Fruit fly (Drosophila melanogaster) whole organism, embryonic: ENCODE measurements around the gene CG10970.

Experiments
- Atf-2 ChIP-seq: fragments of 200-800 bp; sonication (Bioruptor generic); optimal IDR thresholded peaks from 2 replicates; lab custom pipeline; 2016; ENCODE audit warnings: missing biosample characterization, missing genetic modification characterization
- Atf3 ChIP-seq: fragments of 200-800 bp; sonication (Bioruptor generic); optimal IDR thresholded peaks from 3 replicates; lab custom pipeline; 2016; ENCODE audit warnings: missing biosample characterization, missing genetic modification characterization
- Awh ChIP-seq: fragments of 200-800 bp; sonication (Bioruptor generic); IDR thresholded peaks from 2 replicates; pipeline ENCODE4, ENCODE4 v1.3.6; 2022; ENCODE audit warnings: missing biosample characterization, missing genetic modification characterization
- B-H2 ChIP-seq: fragments of 200-800 bp; sonication (Bioruptor generic); optimal IDR thresholded peaks from 2 replicates; lab custom pipeline; 2018; ENCODE audit warnings: missing biosample characterization, mild to moderate bottlenecking, missing genetic modification characterization
- Bgb ChIP-seq: fragments of 200-800 bp; sonication (Bioruptor generic); IDR thresholded peaks from 2 replicates; pipeline ENCODE4 v1.3.6; 2022; ENCODE audit warnings: missing biosample characterization, missing genetic modification characterization; ENCODE audit not compliant: partially characterized antibody
- CG10366 ChIP-seq: fragments of 200-800 bp; sonication (Bioruptor generic); IDR thresholded peaks from 2 replicates; pipeline ENCODE4 v1.3.6; 2022; ENCODE audit warnings: missing biosample characterization, missing genetic modification characterization
- CG10654 ChIP-seq: fragments of 200-800 bp; sonication (Bioruptor generic); optimal IDR thresholded peaks from 2 replicates; lab custom pipeline; 2016; ENCODE audit warnings: missing biosample characterization, missing genetic modification characterization
- CG10979 ChIP-seq: fragments of 200-800 bp; sonication (Bioruptor generic); optimal IDR thresholded peaks from 2 replicates; lab custom pipeline; 2018; ENCODE audit warnings: missing biosample characterization, mild to moderate bottlenecking, missing genetic modification characterization, moderate library complexity
- CG11085 ChIP-seq: fragments of 200-800 bp; sonication (Bioruptor generic); IDR thresholded peaks from 2 replicates; pipeline ENCODE4 v1.3.6; 2022; ENCODE audit warnings: missing biosample characterization, missing genetic modification characterization
- CG11398 ChIP-seq: fragments of 200-800 bp; sonication (Bioruptor generic); optimal IDR thresholded peaks from 2 replicates; lab custom pipeline; 2016; ENCODE audit warnings: missing biosample characterization, missing genetic modification characterization
- CG1233 ChIP-seq: fragments of 200-800 bp; sonication (Bioruptor generic); optimal IDR thresholded peaks from 4 replicates; lab custom pipeline; 2018; ENCODE audit warnings: missing biosample characterization, mild to moderate bottlenecking, missing genetic modification characterization
- CG14050 ChIP-seq: fragments of 200-800 bp; sonication (Bioruptor generic); IDR thresholded peaks from 3 replicates; pipeline ENCODE4 v1.3.6; 2022; ENCODE audit warnings: missing biosample characterization, missing genetic modification characterization
- CG17612 ChIP-seq: fragments of 200-800 bp; sonication (Bioruptor generic); IDR thresholded peaks from 2 replicates; pipeline ENCODE4 v1.3.6; 2022; ENCODE audit warnings: missing biosample characterization, missing genetic modification characterization
- CG2712 ChIP-seq: fragments of 200-800 bp; optimal IDR thresholded peaks from 3 replicates; lab custom pipeline; 2019; ENCODE audit warnings: missing biosample characterization, mild to moderate bottlenecking, missing genetic modification characterization, moderate library complexity
- CG2875 ChIP-seq: fragments of 200-800 bp; sonication (Bioruptor generic); optimal IDR thresholded peaks from 2 replicates; lab custom pipeline; 2017; ENCODE audit warnings: missing biosample characterization, mild to moderate bottlenecking, missing genetic modification characterization, missing genetic modification reagents
- CG31365 ChIP-seq: fragments of 200-800 bp; sonication (Bioruptor generic); optimal IDR thresholded peaks from 2 replicates; lab custom pipeline; 2018; ENCODE audit warnings: missing biosample characterization, mild to moderate bottlenecking, missing genetic modification characterization
- CG3163 ChIP-seq: fragments of 200-800 bp; sonication (Bioruptor generic); optimal IDR thresholded peaks from 3 replicates; lab custom pipeline; 2016; ENCODE audit warnings: missing biosample characterization, missing genetic modification characterization
- CG6175 ChIP-seq: fragments of 200-800 bp; sonication (Bioruptor generic); IDR thresholded peaks from 3 replicates; pipeline ENCODE4 v1.3.6; 2022; ENCODE audit warnings: missing biosample characterization, missing genetic modification characterization
- CG6654 ChIP-seq: fragments of 200-800 bp; sonication (Bioruptor generic); optimal IDR thresholded peaks from 2 replicates; lab custom pipeline; 2017; ENCODE audit warnings: missing biosample characterization, mild to moderate bottlenecking, missing genetic modification characterization
- CG6854 ChIP-seq: fragments of 200-800 bp; sonication (Bioruptor generic); optimal IDR thresholded peaks from 3 replicates; lab custom pipeline; 2017; ENCODE audit warnings: missing biosample characterization, mild to moderate bottlenecking, missing genetic modification characterization
- CG7372 ChIP-seq: fragments of 200-800 bp; sonication (Bioruptor generic); IDR thresholded peaks from 2 replicates; pipeline ENCODE4 v1.3.6; 2022; ENCODE audit warnings: missing biosample characterization, missing genetic modification characterization
- CG7556 ChIP-seq: fragments of 200-800 bp; sonication (Bioruptor generic); optimal IDR thresholded peaks from 2 replicates; lab custom pipeline; 2017; ENCODE audit warnings: missing biosample characterization, mild to moderate bottlenecking, missing genetic modification characterization
- CG8290 ChIP-seq, 3 experiments: fragments of 200-800 bp; sonication (Bioruptor generic); optimal IDR thresholded peaks; 2 replicates each; lab custom pipeline; 2016 to 2019; ENCODE audit warnings: missing biosample characterization in 3 of 3, missing genetic modification characterization in 3 of 3, mild to moderate bottlenecking in 2 of 3, moderate library complexity in 1 of 3
- CG9876 ChIP-seq: fragments of 200-800 bp; sonication (Bioruptor generic); optimal IDR thresholded peaks from 2 replicates; lab custom pipeline; 2016; ENCODE audit warnings: missing biosample characterization, missing genetic modification characterization
- Dip3 ChIP-seq: fragments of 200-800 bp; sonication (Bioruptor generic); optimal IDR thresholded peaks from 3 replicates; lab custom pipeline; 2016; ENCODE audit warnings: missing biosample characterization, missing genetic modification characterization
- Dll ChIP-seq: fragments of 200-800 bp; sonication (Bioruptor generic); IDR thresholded peaks from 4 replicates; pipeline ENCODE4 v1.3.6; 2022; ENCODE audit warnings: missing biosample characterization, missing genetic modification characterization; ENCODE audit not compliant: partially characterized antibody
- E2f1 ChIP-seq: fragments of 200-800 bp; sonication (Bioruptor generic); IDR thresholded peaks from 2 replicates; pipeline ENCODE4 v1.3.6; 2022; ENCODE audit warnings: missing biosample characterization, missing genetic modification characterization
- Hmr ChIP-seq: fragments of 200-800 bp; sonication (Bioruptor generic); optimal IDR thresholded peaks from 3 replicates; lab custom pipeline; 2017; ENCODE audit warnings: mild to moderate bottlenecking, missing biosample characterization, missing genetic modification reagents, missing genetic modification characterization
- Hmx ChIP-seq: fragments of 200-800 bp; sonication (Bioruptor generic); optimal IDR thresholded peaks from 2 replicates; lab custom pipeline; 2016; ENCODE audit warnings: missing biosample characterization, missing genetic modification characterization
- Hr3 ChIP-seq: fragments of 200-800 bp; sonication (Bioruptor generic); optimal IDR thresholded peaks from 3 replicates; lab custom pipeline; 2016; ENCODE audit warnings: missing biosample characterization, missing genetic modification characterization
- Mes4 ChIP-seq: fragments of 200-800 bp; sonication (Bioruptor generic); optimal IDR thresholded peaks from 2 replicates; lab custom pipeline; 2016; ENCODE audit warnings: missing biosample characterization, missing genetic modification characterization
- Myb ChIP-seq: fragments of 200-800 bp; sonication (Bioruptor generic); optimal IDR thresholded peaks from 2 replicates; lab custom pipeline; 2016; ENCODE audit warnings: missing biosample characterization, missing genetic modification characterization
- NfI ChIP-seq: fragments of 200-800 bp; sonication (Bioruptor generic); optimal IDR thresholded peaks from 3 replicates; lab custom pipeline; 2018; ENCODE audit warnings: missing biosample characterization, mild to moderate bottlenecking, missing genetic modification characterization, moderate library complexity
- Poxn ChIP-seq: fragments of 200-800 bp; sonication (Bioruptor generic); IDR thresholded peaks from 2 replicates; pipeline ENCODE4 v1.3.6; 2022; ENCODE audit warnings: missing biosample characterization, missing genetic modification characterization
- Spps ChIP-seq: fragments of 200-800 bp; sonication (Bioruptor generic); optimal IDR thresholded peaks from 2 replicates; lab custom pipeline; 2018; ENCODE audit warnings: missing biosample characterization, mild to moderate bottlenecking, missing genetic modification characterization
- YL-1 ChIP-seq: fragments of 200-800 bp; sonication (Bioruptor generic); optimal IDR thresholded peaks from 3 replicates; lab custom pipeline; 2017; ENCODE audit warnings: missing biosample characterization, mild to moderate bottlenecking, missing genetic modification characterization
- ci ChIP-seq: fragments of 200-800 bp; sonication (Bioruptor generic); IDR thresholded peaks from 3 replicates; pipeline ENCODE4 v1.3.6; 2022; ENCODE audit warnings: missing biosample characterization, missing genetic modification characterization
- ems ChIP-seq: fragments of 200-800 bp; sonication (Bioruptor generic); optimal IDR thresholded peaks from 3 replicates; lab custom pipeline; 2016; ENCODE audit warnings: missing biosample characterization, missing genetic modification characterization
- exex ChIP-seq: fragments of 200-800 bp; sonication (Bioruptor generic); optimal IDR thresholded peaks from 4 replicates; lab custom pipeline; 2018; ENCODE audit warnings: missing biosample characterization, mild to moderate bottlenecking, missing genetic modification characterization, moderate library complexity
- fd64A ChIP-seq: fragments of 200-800 bp; sonication (Bioruptor generic); optimal IDR thresholded peaks from 3 replicates; lab custom pipeline; 2018; ENCODE audit warnings: missing biosample characterization, mild to moderate bottlenecking, missing genetic modification characterization
- nerfin-1 ChIP-seq: fragments of 200-800 bp; sonication (Bioruptor generic); optimal IDR thresholded peaks from 3 replicates; lab custom pipeline; 2019; ENCODE audit warnings: missing biosample characterization, mild to moderate bottlenecking, missing genetic modification characterization, moderate library complexity
- oc ChIP-seq: fragments of 200-800 bp; sonication (Bioruptor generic); optimal IDR thresholded peaks from 2 replicates; lab custom pipeline; 2018; ENCODE audit warnings: missing biosample characterization, mild to moderate bottlenecking, missing genetic modification characterization, moderate library complexity
- odd ChIP-seq: fragments of 200-800 bp; sonication (Bioruptor generic); optimal IDR thresholded peaks from 2 replicates; lab custom pipeline; 2017; ENCODE audit warnings: missing biosample characterization, mild to moderate bottlenecking, missing genetic modification characterization
- onecut ChIP-seq: fragments of 200-800 bp; sonication (Bioruptor generic); IDR thresholded peaks from 2 replicates; pipeline ENCODE4 v1.3.6; 2022; ENCODE audit warnings: missing biosample characterization, missing genetic modification characterization
- pan ChIP-seq, 4 experiments: fragments of >200 bp in 3 of 4; fragments of 200-800 bp in 1 of 4; sonication (Bioruptor generic) in 1 of 4; optimal IDR thresholded peaks in 3 of 4; IDR thresholded peaks in 1 of 4; 2 replicates each; pipeline versions ENCODE4 v1.3.6 to Lab custom; 2017 to 2022; ENCODE audit warnings: missing biosample characterization in 2 of 4, missing genetic modification characterization in 2 of 4, mixed read lengths in 1 of 4
- pros ChIP-seq: fragments of 200-800 bp; sonication (Bioruptor generic); optimal IDR thresholded peaks from 3 replicates; lab custom pipeline; 2019; ENCODE audit warnings: missing biosample characterization, mild to moderate bottlenecking, missing genetic modification characterization, moderate library complexity
- pum ChIP-seq: fragments of 200-800 bp; sonication (Bioruptor generic); optimal IDR thresholded peaks from 2 replicates; lab custom pipeline; 2016; ENCODE audit warnings: missing biosample characterization, missing genetic modification characterization
- ro ChIP-seq: fragments of 200-800 bp; sonication (Bioruptor generic); IDR thresholded peaks from 2 replicates; pipeline ENCODE4 v1.3.6; 2022; ENCODE audit warnings: missing biosample characterization, missing genetic modification characterization
- run ChIP-seq: fragments of 200-800 bp; sonication (Bioruptor generic); optimal IDR thresholded peaks from 3 replicates; lab custom pipeline; 2018; ENCODE audit warnings: missing biosample characterization, mild to moderate bottlenecking, missing genetic modification characterization
- sug ChIP-seq: fragments of 200-800 bp; optimal IDR thresholded peaks from 2 replicates; lab custom pipeline; 2019; ENCODE audit warnings: missing biosample characterization, mild to moderate bottlenecking, missing genetic modification characterization, moderate library complexity
- wor ChIP-seq: fragments of 200-800 bp; sonication (Bioruptor generic); IDR thresholded peaks from 2 replicates; pipeline ENCODE4 v1.3.6; 2022; ENCODE audit warnings: missing biosample characterization, missing genetic modification characterization

CG10970 gene

DNA sequence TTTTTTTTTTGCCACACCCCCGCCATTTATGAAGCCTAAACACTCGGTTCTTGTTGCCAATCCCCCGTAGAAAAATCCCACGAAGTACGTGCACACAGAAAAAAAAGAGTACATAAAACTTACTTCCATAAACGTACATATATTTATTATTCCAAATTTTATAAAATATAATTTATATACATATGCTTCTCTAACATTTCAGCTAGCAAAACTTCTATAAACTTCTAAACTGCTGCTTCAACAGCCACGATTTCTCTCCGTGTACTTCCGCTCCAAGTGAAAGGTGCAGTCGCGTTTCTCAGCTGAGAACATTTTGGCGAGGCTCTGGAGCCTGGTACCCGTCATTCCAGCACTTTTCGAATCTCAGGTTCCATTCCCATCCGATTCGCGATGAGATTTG, 8.5 kb downstream of the CG10970 start (continued):
- TF ChIP-seq pan (optimal IDR thresholded peaks at IDR 0.05; lab: Kevin White, UChicago) (no peak), pan (GFP tag; optimal IDR thresholded peaks at IDR 0.05 in 1 of 2, IDR thresholded peaks at IDR 0.05 in 1 of 2) (peak in 1 of 2 experiments; percentile 31), pros (GFP tag; lab: Kevin White, UChicago) (no peak), Mes4 (GFP tag; lab: Kevin White, UChicago) (no peak), CG8290 (GFP tag; optimal IDR thresholded peaks at IDR 0.05; lab: Kevin White, UChicago) (no peak), CG8290 (tag; optimal IDR thresholded peaks at IDR 0.05; lab: Kevin White, UChicago) (no peak), CG3163 (GFP tag; lab: Kevin White, UChicago) (no peak), CG7372 (GFP tag; lab: Robert Waterston, UW) (0 out of 2 replicates have a peak, but pooled peaks have one; percentile 13), Dll (no peak), pum (GFP tag; lab: Kevin White, UChicago) (no peak), CG6854 (GFP tag; lab: Kevin White, UChicago) (no peak), CG9876 (no peak), CG31365 (tag; lab: Kevin White, UChicago) (no peak), Dip3 (GFP tag; lab: Kevin White, UChicago) (no peak), Spps (tag; lab: Kevin White, UChicago) (no peak), exex (no peak), CG6175 (GFP tag; lab: Robert Waterston, UW) (no peak), Bgb (no peak), Atf3 (GFP tag; lab: Kevin White, UChicago) (no peak), sug (tag; lab: Kevin White, UChicago) (no peak), oc (tag; lab: Kevin White, UChicago) (no peak), ems (no peak), CG11398 (no peak), CG11085 (GFP tag; lab: Robert Waterston, UW) (0 out of 2 replicates have a peak, but pooled peaks have one; percentile 33), Hmr (GFP tag; lab: Kevin White, UChicago) (peak; percentile 3), CG6654 (GFP tag; lab: Kevin White, UChicago) (no peak), CG7556 (GFP tag; lab: Kevin White, UChicago) (no peak), Awh (GFP tag; lab: Robert Waterston, UW) (no peak), CG2712 (tag; lab: Kevin White, UChicago) (peak; percentile 52), onecut (GFP tag; lab: Robert Waterston, UW) (no peak), fd64A (GFP tag; lab: Kevin White, UChicago) (no peak), Hr3 (no peak), E2f1 (no peak), ro (GFP tag; lab: Robert Waterston, UW) (no peak), ci (GFP tag; lab: Robert Waterston, UW) (peak; percentile 62; the same call in 1 of the 3 replicates), CG10654 (GFP tag; lab: Kevin White, UChicago) (no peak), CG1233 (no peak), Poxn (no peak), CG17612 (GFP tag; lab: Robert Waterston, UW) (no peak), run (tag; lab: Kevin White, UChicago) (no peak), YL-1 (GFP tag; lab: Kevin White, UChicago) (no peak), CG10979 (tag; lab: Kevin White, UChicago) (no peak), CG14050 (GFP tag; lab: Robert Waterston, UW) (0 out of 3 replicates have a peak, but pooled peaks have one; percentile 11), B-H2 (no peak), CG10366 (peak; percentile 37; the same call in 1 of the 2 replicates), CG2875 (GFP tag; lab: Kevin White, UChicago) (no peak), Hmx (GFP tag; lab: Kevin White, UChicago) (no peak), Myb (no peak), odd (GFP tag; lab: Kevin White, UChicago) (no peak), wor (GFP tag; lab: Robert Waterston, UW) (no peak), NfI (GFP tag; lab: Kevin White, UChicago) (no peak), Atf-2 (no peak), nerfin-1 (tag; lab: Kevin White, UChicago) (no peak)
